Fruit fly (Drosophila melanogaster): ENCODE measurements around the gene CG16986.

Gene CG16986

dm6 chr3L:2582753-2583536, 17.2 kb upstream of the CG16986 start (continued):
- peak; percentile 35 for TF ChIP-seq CG9876 (GFP tag; optimal IDR thresholded peaks at IDR 0.05)
- peak; percentile 81 for TF ChIP-seq Hsf (GFP tag; optimal IDR thresholded peaks at IDR 0.05)
- no peak for TF ChIP-seq tll (GFP tag; optimal IDR thresholded peaks at IDR 0.05)
- peak; percentile 97 for TF ChIP-seq Ets65A (GFP tag)
- no peak; the same call in 1 of the 2 replicates for TF ChIP-seq klu (GFP tag; IDR thresholded peaks at IDR 0.05)
- no peak for TF ChIP-seq br (optimal IDR thresholded peaks at IDR 0.05)
- peak; percentile 80 for TF ChIP-seq nau (GFP tag; optimal IDR thresholded peaks at IDR 0.05)
- no peak for TF ChIP-seq pros (GFP tag; optimal IDR thresholded peaks at IDR 0.05)
- TF ChIP-seq CG11723 (GFP tag; optimal IDR thresholded peaks at IDR 0.05), result peak; percentile 62
- TF ChIP-seq jigr1 (GFP tag; IDR thresholded peaks at IDR 0.05), result peak; percentile 59; the same call in 2 of the 3 replicates
- TF ChIP-seq tap (tag; optimal IDR thresholded peaks at IDR 0.05), result peak; percentile 91
- no peak for TF ChIP-seq fd102C (GFP tag; optimal IDR thresholded peaks at IDR 0.05)
- TF ChIP-seq CG10431 (GFP tag; optimal IDR thresholded peaks at IDR 0.05), result peak; percentile 59
- TF ChIP-seq Adf1 (GFP tag; IDR thresholded peaks at IDR 0.05), result no peak
- TF ChIP-seq Stat92E (GFP tag; optimal IDR thresholded peaks at IDR 0.05), result peak in 1 of 3 experiments; percentile 42
- TF ChIP-seq Atf6 (GFP tag; IDR thresholded peaks at IDR 0.05), result peak; percentile 30; the same call in 1 of the 2 replicates
- peak; percentile 64 for TF ChIP-seq H2.0 (GFP tag; IDR thresholded peaks at IDR 0.05)
- 0 out of 2 replicates have a peak, but pooled peaks have one; percentile 30 for TF ChIP-seq CG31224 (GFP tag; IDR thresholded peaks at IDR 0.05)
- TF ChIP-seq nom (GFP tag; optimal IDR thresholded peaks at IDR 0.05), result no peak
- peak; percentile 77 for TF ChIP-seq Chrac-16 (GFP tag; optimal IDR thresholded peaks at IDR 0.05)
- peak; percentile 80 for TF ChIP-seq CG17385 (GFP tag; optimal IDR thresholded peaks at IDR 0.05)
- peak; percentile 68 for TF ChIP-seq CG11696 (GFP tag; IDR thresholded peaks at IDR 0.05)
- peak; percentile 8 for TF ChIP-seq CG2120 (GFP tag; optimal IDR thresholded peaks at IDR 0.05)
- no peak for TF ChIP-seq HLHmδ (GFP tag; optimal IDR thresholded peaks at IDR 0.05)
- peak; percentile 92 for TF ChIP-seq sisA (GFP tag; IDR thresholded peaks at IDR 0.05)
- peak; percentile 32 for TF ChIP-seq psq (GFP tag; optimal IDR thresholded peaks at IDR 0.05)
- peak; percentile 16 for TF ChIP-seq CG6765 (GFP tag; optimal IDR thresholded peaks at IDR 0.05)
- TF ChIP-seq pb (GFP tag; optimal IDR thresholded peaks at IDR 0.05), result peak; percentile 64
- peak; percentile 64; the same call in 1 of the 2 replicates for TF ChIP-seq ssp (GFP tag; IDR thresholded peaks at IDR 0.05)
- peak; percentile 65 for TF ChIP-seq CG6654 (GFP tag; optimal IDR thresholded peaks at IDR 0.05)
- TF ChIP-seq CG7786 (GFP tag; optimal IDR thresholded peaks at IDR 0.05), result no peak
- TF ChIP-seq CG15011 (GFP tag; optimal IDR thresholded peaks at IDR 0.05), result peak; percentile 42
- TF ChIP-seq vfl (GFP tag; optimal IDR thresholded peaks at IDR 0.05), result no peak
- TF ChIP-seq Oaz (GFP tag; IDR thresholded peaks at IDR 0.05), result peak; percentile 58
- peak; percentile 67 for TF ChIP-seq CG9727 (GFP tag; optimal IDR thresholded peaks at IDR 0.05)
- no peak for TF ChIP-seq amos (GFP tag; IDR thresholded peaks at IDR 0.05; ENCODE audit: partially characterized antibody)
- peak; percentile 74 for TF ChIP-seq CG3407 (GFP tag; optimal IDR thresholded peaks at IDR 0.05)
- peak; percentile 37 for TF ChIP-seq CG3281 (GFP tag; optimal IDR thresholded peaks at IDR 0.05)
- no peak for TF ChIP-seq cad (GFP tag; optimal IDR thresholded peaks at IDR 0.05)
- peak; percentile 71 for TF ChIP-seq CG34422 (GFP tag; IDR thresholded peaks at IDR 0.05)
- TF ChIP-seq GATAe (GFP tag; conservative IDR thresholded peaks at IDR 0.05), result no peak
- TF ChIP-seq lov (optimal IDR thresholded peaks at IDR 0.05), result no peak
- TF ChIP-seq lov (GFP tag; IDR thresholded peaks at IDR 0.05), result peak; percentile 76; the same call in 1 of the 3 replicates
- TF ChIP-seq seq (GFP tag; IDR thresholded peaks at IDR 0.05), result peak; percentile 61
- peak; percentile 66 for TF ChIP-seq CG12659 (GFP tag; optimal IDR thresholded peaks at IDR 0.05)
- TF ChIP-seq Dll (GFP tag; IDR thresholded peaks at IDR 0.05; ENCODE audit: partially characterized antibody), result no peak
- TF ChIP-seq row (GFP tag; IDR thresholded peaks at IDR 0.05), result peak; percentile 81
- TF ChIP-seq Dad (GFP tag; optimal IDR thresholded peaks at IDR 0.05), result peak; percentile 82
- no peak for TF ChIP-seq HmgZ (tag; optimal IDR thresholded peaks at IDR 0.05)
- peak; percentile 41; the same call in 1 of the 2 replicates for TF ChIP-seq gt (GFP tag; IDR thresholded peaks at IDR 0.05)

Data from whole organism, embryonic.